Worm (Caenorhabditis elegans) whole organism, young adult: Measurements from ENCODE around the gene snf-9.

ENCODE experiments used
- B0035.1 ChIP-seq: sonication (generic microtip); optimal IDR thresholded peaks from 2 replicates; lab custom pipeline; 2016; ENCODE audit warnings: missing genetic modification characterization, mild to moderate bottlenecking, missing compliant biosample characterization, missing genotype, missing genetic modification reagents
- B0336.3 ChIP-seq: fragments of 200-800 bp; sonication (Bioruptor generic); IDR thresholded peaks from 2 replicates; pipeline ENCODE4 v1.3.6; 2022; ENCODE audit warnings: missing genetic modification characterization, missing compliant biosample characterization
- F23B12.7 ChIP-seq: sonication (generic microtip); optimal IDR thresholded peaks from 2 replicates; lab custom pipeline; 2017; ENCODE audit warnings: missing genetic modification characterization, mild to moderate bottlenecking, missing compliant biosample characterization, antibody characterized with exemption, moderate library complexity; ENCODE audit not compliant: insufficient read depth
- F37B4.10 ChIP-seq: fragments of 200-800 bp; sonication (Bioruptor generic); IDR thresholded peaks from 2 replicates; pipeline ENCODE4 v1.3.6; 2022; ENCODE audit warnings: missing genetic modification characterization, missing compliant biosample characterization
- F39B2.1 ChIP-seq: fragments of 200-800 bp; sonication (Bioruptor generic); IDR thresholded peaks from 2 replicates; pipeline ENCODE4 v1.3.6; 2022; ENCODE audit warnings: missing genetic modification reagents, missing genetic modification characterization, missing compliant biosample characterization
- Y53G8AR.9 ChIP-seq: fragments of 200-800 bp; sonication (Bioruptor generic); conservative IDR thresholded peaks from 2 replicates; pipeline ENCODE4 v1.3.6; 2022; ENCODE audit warnings: missing genetic modification reagents, missing genetic modification characterization, missing compliant biosample characterization
- Y79H2A.3 ChIP-seq: fragments of 200-800 bp; sonication (Bioruptor generic); conservative IDR thresholded peaks from 2 replicates; pipeline ENCODE4 v1.3.6; 2022; ENCODE audit warnings: missing genetic modification reagents, missing genetic modification characterization, missing compliant biosample characterization
- Y95B8A.8 ChIP-seq: fragments of 200-800 bp; sonication (Bioruptor generic); IDR thresholded peaks from 2 replicates; pipeline ENCODE4 v1.3.6; 2022; ENCODE audit warnings: missing genetic modification reagents, missing genetic modification characterization, missing compliant biosample characterization
- ama-1 ChIP-seq, 3 experiments: fragments of 150-350 bp in 1 of 3; sonication (generic microtip) in 2 of 3; optimal IDR thresholded peaks; 2 replicates each; lab custom pipeline; 2014 to 2018; ENCODE audit warnings: missing biosample characterization in 2 of 3, missing genetic modification characterization in 2 of 3, missing genetic modification reagents in 2 of 3
- athp-1 ChIP-seq: sonication (generic microtip); optimal IDR thresholded peaks from 2 replicates; lab custom pipeline; 2017; ENCODE audit warnings: mild to moderate bottlenecking, missing genetic modification characterization, missing compliant biosample characterization
- attf-6 ChIP-seq: fragments of 200-800 bp; sonication (Bioruptor generic); IDR thresholded peaks from 2 replicates; pipeline ENCODE4 v1.3.6; 2022; ENCODE audit warnings: missing genetic modification reagents, missing genetic modification characterization, missing compliant biosample characterization
- ccch-3 ChIP-seq: fragments of 200-800 bp; sonication (Bioruptor generic); optimal IDR thresholded peaks from 2 replicates; lab custom pipeline; 2018; ENCODE audit warnings: mild to moderate bottlenecking, missing genetic modification characterization, missing compliant biosample characterization
- cebp-1 ChIP-seq, 2 experiments: fragments of 200-800 bp in 1 of 2; sonication (Bioruptor generic) in 1 of 2; sonication (generic microtip) in 1 of 2; IDR thresholded peaks in 1 of 2; optimal IDR thresholded peaks in 1 of 2; 2 replicates each; pipeline versions ENCODE4 v1.3.6 to Lab custom; 2017 to 2022; ENCODE audit warnings: missing compliant biosample characterization in 2 of 2, missing genetic modification characterization in 2 of 2, mild to moderate bottlenecking in 1 of 2, missing genetic modification reagents in 1 of 2, moderate library complexity in 1 of 2
- cebp-2 ChIP-seq: fragments of 200-800 bp; sonication (Bioruptor generic); IDR thresholded peaks from 2 replicates; pipeline ENCODE4 v1.3.6; 2022; ENCODE audit warnings: missing genetic modification characterization, missing compliant biosample characterization
- ceh-40 ChIP-seq: fragments of 200-800 bp; sonication (Bioruptor generic); IDR thresholded peaks from 2 replicates; pipeline ENCODE4 v1.3.6; 2022; ENCODE audit warnings: missing genetic modification characterization, missing compliant biosample characterization
- ceh-91 ChIP-seq: fragments of 200-800 bp; sonication (Bioruptor generic); IDR thresholded peaks from 2 replicates; pipeline ENCODE4 v1.3.6; 2022; ENCODE audit warnings: missing genetic modification reagents, missing genetic modification characterization, missing compliant biosample characterization
- chd-7 ChIP-seq: sonication (generic microtip); optimal IDR thresholded peaks from 2 replicates; lab custom pipeline; 2016; ENCODE audit warnings: mild to moderate bottlenecking, missing genetic modification characterization, moderate library complexity, missing compliant biosample characterization
- dox-1 ChIP-seq: fragments of 200-800 bp; sonication (Bioruptor generic); IDR thresholded peaks from 2 replicates; pipeline ENCODE4 v1.3.6; 2022; ENCODE audit warnings: missing genetic modification reagents, missing genetic modification characterization, missing compliant biosample characterization
- dpl-1 ChIP-seq: fragments of 150-350 bp; optimal IDR thresholded peaks from 2 replicates; lab custom pipeline; 2014; ENCODE audit warnings: missing biosample characterization, missing genetic modification reagents, missing genetic modification characterization
- efl-1 ChIP-seq: fragments of 150-350 bp; optimal IDR thresholded peaks from 2 replicates; lab custom pipeline; 2014; ENCODE audit warnings: missing biosample characterization, missing genetic modification reagents, missing genetic modification characterization
- egl-18 ChIP-seq: fragments of 200-800 bp; sonication (Bioruptor generic); IDR thresholded peaks from 2 replicates; pipeline ENCODE4 v1.3.6; 2022; ENCODE audit warnings: missing genetic modification reagents, missing genetic modification characterization, missing compliant biosample characterization
- fkh-3 ChIP-seq: sonication (generic microtip); optimal IDR thresholded peaks from 2 replicates; lab custom pipeline; 2016; ENCODE audit warnings: mild to moderate bottlenecking, missing genetic modification characterization, missing compliant biosample characterization
- him-1 ChIP-seq: sonication (generic microtip); optimal IDR thresholded peaks from 2 replicates; lab custom pipeline; 2016; ENCODE audit warnings: missing genotype, missing genetic modification reagents, missing genetic modification characterization, missing compliant biosample characterization
- hmg-1.2 ChIP-seq: fragments of 200-800 bp; sonication (Bioruptor generic); IDR thresholded peaks from 2 replicates; pipeline ENCODE4 v1.3.6; 2022; ENCODE audit warnings: missing genetic modification reagents, missing genetic modification characterization, missing compliant biosample characterization
- let-607 ChIP-seq, 2 experiments: fragments of 200-800 bp in 1 of 2; sonication (Bioruptor generic) in 1 of 2; sonication (generic microtip) in 1 of 2; optimal IDR thresholded peaks; 2 replicates each; lab custom pipeline; 2016 to 2018; ENCODE audit warnings: mild to moderate bottlenecking in 2 of 2, missing compliant biosample characterization in 2 of 2, missing genetic modification characterization in 2 of 2, moderate library complexity in 2 of 2, missing genotype in 1 of 2
- madf-10 ChIP-seq: sonication (generic microtip); optimal IDR thresholded peaks from 2 replicates; lab custom pipeline; 2016; ENCODE audit warnings: mild to moderate bottlenecking, missing genetic modification characterization, missing compliant biosample characterization
- madf-3 ChIP-seq: fragments of 200-800 bp; sonication (Bioruptor generic); IDR thresholded peaks from 2 replicates; pipeline ENCODE4 v1.3.6; 2022; ENCODE audit warnings: missing genetic modification reagents, missing genetic modification characterization, missing compliant biosample characterization
- nfyb-1 ChIP-seq: fragments of 200-800 bp; sonication (Bioruptor generic); IDR thresholded peaks from 2 replicates; pipeline ENCODE4 v1.3.6; 2022; ENCODE audit warnings: missing genetic modification reagents, missing genetic modification characterization, missing compliant biosample characterization
- nhr-80 ChIP-seq: sonication (generic microtip); optimal IDR thresholded peaks from 2 replicates; lab custom pipeline; 2016; ENCODE audit warnings: missing genetic modification characterization, missing compliant biosample characterization
- pha-4 ChIP-seq: fragments of 150-350 bp; sonication (generic microtip); optimal IDR thresholded peaks from 2 replicates; lab custom pipeline; 2014; ENCODE audit warnings: missing biosample characterization, missing genetic modification reagents, missing genetic modification characterization
- repo-1 ChIP-seq: sonication (generic microtip); optimal IDR thresholded peaks from 2 replicates; lab custom pipeline; 2017; ENCODE audit warnings: mild to moderate bottlenecking, missing genetic modification characterization, missing compliant biosample characterization
- rpc-1 ChIP-seq, 2 experiments: fragments of 150-350 bp in 1 of 2; sonication (generic microtip) in 1 of 2; optimal IDR thresholded peaks; 2 replicates each; lab custom pipeline; 2014 to 2018; ENCODE audit warnings: missing biosample characterization in 1 of 2, missing genetic modification characterization in 1 of 2, missing genetic modification reagents in 1 of 2, missing genotype in 1 of 2
- sdz-38 ChIP-seq: sonication (generic microtip); optimal IDR thresholded peaks from 2 replicates; lab custom pipeline; 2016; ENCODE audit warnings: missing genotype, missing genetic modification characterization, missing compliant biosample characterization
- snpc-1.3 ChIP-seq: sonication (generic microtip); optimal IDR thresholded peaks from 2 replicates; lab custom pipeline; 2017; ENCODE audit warnings: missing genetic modification characterization, mild to moderate bottlenecking, missing compliant biosample characterization, antibody characterized with exemption, moderate library complexity, missing genotype, missing genetic modification reagents; ENCODE audit not compliant: insufficient read depth
- snpc-3.4 ChIP-seq: sonication (generic microtip); optimal IDR thresholded peaks from 2 replicates; lab custom pipeline; 2017; ENCODE audit warnings: missing genetic modification characterization, mild to moderate bottlenecking, missing compliant biosample characterization, antibody characterized with exemption, moderate library complexity, missing genotype, missing genetic modification reagents
- somi-1 ChIP-seq: fragments of 200-800 bp; sonication (Bioruptor generic); optimal IDR thresholded peaks from 2 replicates; lab custom pipeline; 2018; ENCODE audit warnings: mild to moderate bottlenecking, missing genetic modification characterization, missing compliant biosample characterization
- ztf-22 ChIP-seq: fragments of 200-800 bp; sonication (Bioruptor generic); optimal IDR thresholded peaks from 2 replicates; lab custom pipeline; 2018; ENCODE audit warnings: mild to moderate bottlenecking, missing genetic modification characterization, moderate library complexity, missing compliant biosample characterization
- ztf-28 ChIP-seq: fragments of 200-800 bp; sonication (Bioruptor generic); IDR thresholded peaks from 2 replicates; pipeline ENCODE4 v1.3.6; 2022; ENCODE audit warnings: missing genetic modification reagents, missing genetic modification characterization, missing compliant biosample characterization
- ztf-6 ChIP-seq: fragments of 200-800 bp; sonication (Bioruptor generic); IDR thresholded peaks from 2 replicates; pipeline ENCODE4 v1.3.6; 2022; ENCODE audit warnings: missing genetic modification reagents, missing genetic modification characterization, missing compliant biosample characterization

Gene snf-9

ce11 chrIV:17287908-17288675 lies 23.9 kb upstream of the snf-9 start, which contains the start of gene zipt-7.1:
Gene zipt-7.1, minus strand, starts transcription at chrIV:17288139.
- TF ChIP-seq nfyb-1, result 0 out of 2 replicates have a peak, but pooled peaks have one; percentile 28
- 0 out of 2 replicates have a peak, but pooled peaks have one; percentile 62 for TF ChIP-seq madf-3 (GFP tag; lab: Robert Waterston, UW)
- TF ChIP-seq sdz-38 (tag; lab: Kevin White, UChicago), result no peak

DNA sequence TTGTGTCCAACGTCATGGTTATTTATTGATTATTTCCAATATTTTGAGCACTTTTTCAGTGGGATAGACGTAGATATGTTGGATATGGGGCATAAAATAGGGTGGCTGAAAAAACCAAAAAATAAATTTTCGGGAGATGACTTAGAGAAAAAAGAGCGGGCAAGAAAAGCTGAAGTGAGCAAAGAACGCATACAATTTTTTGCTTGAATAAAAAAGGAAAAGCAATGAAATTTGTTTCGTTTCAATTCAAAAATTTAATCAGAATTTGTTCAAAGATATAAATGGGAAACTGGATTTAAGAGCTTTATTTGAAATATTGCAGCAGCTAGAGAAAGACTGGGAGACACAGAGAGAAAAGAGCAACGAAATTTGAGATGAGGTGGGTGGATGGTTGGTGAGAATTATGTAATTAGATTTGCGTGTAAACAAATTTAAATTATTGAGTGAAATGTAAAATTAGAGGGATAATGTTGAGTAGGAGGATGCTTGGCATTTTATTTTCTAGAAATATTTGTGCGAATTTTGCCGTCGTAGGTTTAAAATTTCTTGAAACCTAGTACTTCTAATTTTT lies 20.2 kb upstream of the snf-9 start, which contains the start of the genes T28F3.11 and slc-17.4:
T28F3.11 (minus strand) TSS at position 51 of the 571 bp plus-strand sequence.
slc-17.4 (minus strand) TSS at position 105 of the 571 bp plus-strand sequence.
- TF ChIP-seq ceh-91 (GFP tag; lab: Robert Waterston, UW) (no peak), Y53G8AR.9 (GFP tag; lab: Robert Waterston, UW) (no peak), madf-10 (tag; lab: Kevin White, UChicago) (no peak), cebp-1 (GFP tag; IDR thresholded peaks at IDR 0.05; lab: Robert Waterston, UW) (no peak), cebp-1 (tag; optimal IDR thresholded peaks at IDR 0.05; lab: Kevin White, UChicago) (no peak), him-1 (tag; lab: Kevin White, UChicago) (no peak), F23B12.7 (no peak), ztf-22 (GFP tag; lab: Kevin White, UChicago) (no peak), F37B4.10 (GFP tag; lab: Robert Waterston, UW) (no peak), snpc-1.3 (tag; lab: Kevin White, UChicago) (no peak), repo-1 (no peak), snpc-3.4 (tag; lab: Kevin White, UChicago) (no peak), ztf-6 (GFP tag; lab: Robert Waterston, UW) (no peak), Y79H2A.3 (GFP tag; lab: Robert Waterston, UW) (no peak), attf-6 (no peak), cebp-2 (GFP tag; lab: Robert Waterston, UW) (no peak), egl-18 (GFP tag; lab: Robert Waterston, UW) (no peak), dox-1 (GFP tag; lab: Robert Waterston, UW) (no peak), Y95B8A.8 (no peak)

ce11 chrIV:17292350-17292749 lies 19.6 kb upstream of the snf-9 start:
- TF ChIP-seq nhr-80 (tag; lab: Kevin White, UChicago), result peak; percentile 45
- TF ChIP-seq let-607 (tag; optimal IDR thresholded peaks at IDR 0.05; lab: Kevin White, UChicago), result no peak

DNA sequence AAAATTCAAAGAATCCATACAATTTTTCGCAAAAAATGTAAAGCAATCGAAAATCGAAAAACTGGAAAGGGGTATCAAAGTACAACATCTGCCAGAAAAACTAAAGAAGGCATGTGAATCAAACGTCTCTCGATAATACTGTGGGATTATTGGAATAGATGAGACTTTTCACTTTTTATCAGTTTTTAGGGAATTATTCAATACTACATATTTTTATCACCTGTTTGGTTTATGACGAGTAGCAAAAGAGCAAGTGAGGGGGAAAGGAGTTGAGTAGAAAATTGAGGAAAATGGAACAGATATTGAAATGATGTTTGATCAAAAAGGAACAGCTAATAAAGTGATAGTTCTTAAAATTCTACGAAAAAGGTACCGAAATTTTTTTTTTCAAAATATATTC lies 18.9 kb upstream of the snf-9 start:
- TF ChIP-seq rpc-1 (optimal IDR thresholded peaks at IDR 0.05; lab: Kevin White, UChicago), result no peak
- no peak for TF ChIP-seq rpc-1 (tag; optimal IDR thresholded peaks at IDR 0.05; lab: Kevin White, UChicago)
- TF ChIP-seq nhr-80 (tag; lab: Kevin White, UChicago), result peak; percentile 9

DNA sequence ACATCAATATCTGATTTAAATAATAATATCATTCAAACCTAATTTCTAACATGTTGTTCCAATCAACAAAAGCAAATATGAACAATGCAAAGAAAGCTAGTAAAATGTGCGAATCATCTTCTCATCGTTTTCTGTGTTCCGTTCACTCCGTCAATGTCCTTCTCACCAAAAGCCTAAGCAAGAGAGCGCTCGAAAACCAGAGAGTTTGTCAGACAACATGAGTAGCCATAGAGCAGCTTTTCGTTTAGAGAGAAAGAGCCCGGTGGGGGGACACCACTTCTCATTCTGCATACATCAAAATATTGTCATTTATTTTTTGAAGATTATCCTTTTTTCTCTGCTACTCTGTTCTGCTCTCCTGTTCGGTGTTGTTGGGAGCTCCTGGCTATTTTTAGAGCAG lies 18.3 kb upstream of the snf-9 start:
- TF ChIP-seq dpl-1 (GFP tag; lab: Kevin White, UChicago) (no peak), ztf-28 (GFP tag; lab: Robert Waterston, UW) (no peak), athp-1 (tag; lab: Kevin White, UChicago) (no peak), ceh-91 (GFP tag; lab: Robert Waterston, UW) (no peak), efl-1 (GFP tag; lab: Kevin White, UChicago) (no peak), B0336.3 (GFP tag; lab: Robert Waterston, UW) (no peak), hmg-1.2 (no peak), ccch-3 (no peak), ceh-40 (GFP tag; lab: Robert Waterston, UW) (no peak), pha-4 (tag; lab: Kevin White, UChicago) (no peak), ama-1 (optimal IDR thresholded peaks at IDR 0.05; lab: Kevin White, UChicago) (no peak), ama-1 (GFP tag; optimal IDR thresholded peaks at IDR 0.05; lab: Kevin White, UChicago) (no peak), B0035.1 (tag; lab: Kevin White, UChicago) (no peak), chd-7 (no peak), Y53G8AR.9 (GFP tag; lab: Robert Waterston, UW) (no peak), fkh-3 (tag; lab: Kevin White, UChicago) (no peak), somi-1 (GFP tag; lab: Kevin White, UChicago) (no peak), F39B2.1 (GFP tag; lab: Robert Waterston, UW) (no peak)
